Worm (Caenorhabditis elegans): ENCODE data around the gene C29E4.11.

The C29E4.11 gene

ce11 chrIII:7909263-7909662, 48.7 kb downstream of the C29E4.11 start, which contains the start of gene ZK688.1:
Gene ZK688.1, plus strand, starts transcription at chrIII:7909563.
- TF ChIP-seq jun-1 (tag; optimal IDR thresholded peaks at IDR 0.05) (no peak), pqm-1 (tag; optimal IDR thresholded peaks at IDR 0.05) (no peak), nhr-77 (tag; optimal IDR thresholded peaks at IDR 0.05) (no peak), fkh-2 (tag; optimal IDR thresholded peaks at IDR 0.05) (no peak), ceh-82 (tag; optimal IDR thresholded peaks at IDR 0.05) (no peak), eor-1 (tag; optimal IDR thresholded peaks at IDR 0.05) (no peak), ceh-9 (tag; optimal IDR thresholded peaks at IDR 0.05) (no peak), elt-2 (tag; optimal IDR thresholded peaks at IDR 0.05) (no peak), lin-39 (tag; optimal IDR thresholded peaks at IDR 0.05) (no peak), fos-1 (tag; optimal IDR thresholded peaks at IDR 0.05) (no peak), R02D3.7 (tag; optimal IDR thresholded peaks at IDR 0.05) (no peak), elt-3 (tag; optimal IDR thresholded peaks at IDR 0.05) (no peak), nhr-25 (tag; optimal IDR thresholded peaks at IDR 0.05) (no peak), sea-2 (GFP tag; optimal IDR thresholded peaks at IDR 0.05) (no peak), unc-62 (GFP tag; optimal IDR thresholded peaks at IDR 0.05) (no peak), nhr-28 (tag; optimal IDR thresholded peaks at IDR 0.05) (no peak), lin-15B (tag; optimal IDR thresholded peaks at IDR 0.05) (no peak), elt-1 (tag; optimal IDR thresholded peaks at IDR 0.05) (no peak), snpc-4 (tag; optimal IDR thresholded peaks at IDR 0.05) (no peak), ceh-16 (tag; optimal IDR thresholded peaks at IDR 0.05) (no peak)

- TF ChIP-seq nhr-67 (tag; optimal IDR thresholded peaks at IDR 0.05) (no peak), nhr-11 (tag; optimal IDR thresholded peaks at IDR 0.05) (no peak), sea-2 (GFP tag; optimal IDR thresholded peaks at IDR 0.05) (no peak), nfya-1 (tag; optimal IDR thresholded peaks at IDR 0.05; ENCODE audit: insufficient read depth) (no peak), elt-2 (tag; optimal IDR thresholded peaks at IDR 0.05) (no peak), ceh-82 (tag; optimal IDR thresholded peaks at IDR 0.05) (no peak), ama-1 (optimal IDR thresholded peaks at IDR 0.05) (no peak)
Observed at ce11 chrIII:7907515-7907914, 50.4 kb downstream of the C29E4.11 start, which contains the start of gene pcp-5. Gene pcp-5, minus strand, starts transcription at chrIII:7907615.

Measured in whole organism, L3 larva.